Fruit fly (Drosophila melanogaster) whole organism, embryonic: ENCODE data around the gene yellow-e3.

Experiments
- Ada2b ChIP-seq: fragments of 200-800 bp; sonication (Bioruptor generic); IDR thresholded peaks from 2 replicates; pipeline ENCODE4 v1.3.6; 2022; ENCODE audit warnings: missing biosample characterization, missing genetic modification characterization
- CG10147 ChIP-seq: fragments of 200-800 bp; sonication (Bioruptor generic); optimal IDR thresholded peaks from 2 replicates; lab custom pipeline; 2019; ENCODE audit warnings: missing biosample characterization, mild to moderate bottlenecking, missing genetic modification characterization, moderate library complexity
- CG1024 ChIP-seq: fragments of 200-800 bp; sonication (Bioruptor generic); IDR thresholded peaks from 2 replicates; pipeline ENCODE4 v1.3.6; 2022; ENCODE audit warnings: missing biosample characterization, missing genetic modification characterization
- CG10267 ChIP-seq: fragments of 200-800 bp; sonication (Bioruptor generic); optimal IDR thresholded peaks from 2 replicates; lab custom pipeline; 2018; ENCODE audit warnings: missing biosample characterization, mild to moderate bottlenecking, missing genetic modification characterization, moderate library complexity
- CG11093 ChIP-seq: fragments of 200-800 bp; sonication (Bioruptor generic); IDR thresholded peaks from 3 replicates; pipeline ENCODE4 v1.3.6; 2022; ENCODE audit warnings: missing biosample characterization, missing genetic modification characterization
- CG11398 ChIP-seq: fragments of 200-800 bp; sonication (Bioruptor generic); optimal IDR thresholded peaks from 2 replicates; lab custom pipeline; 2016; ENCODE audit warnings: missing biosample characterization, missing genetic modification characterization
- CG13296 ChIP-seq: fragments of 200-800 bp; sonication (Bioruptor generic); optimal IDR thresholded peaks from 3 replicates; lab custom pipeline; 2018; ENCODE audit warnings: missing biosample characterization, mild to moderate bottlenecking, missing genetic modification characterization
- CG14710 ChIP-seq: fragments of 200-800 bp; sonication (Bioruptor generic); optimal IDR thresholded peaks from 3 replicates; lab custom pipeline; 2019; ENCODE audit warnings: missing biosample characterization, mild to moderate bottlenecking, missing genetic modification characterization, moderate library complexity
- CG2678 ChIP-seq: fragments of 200-800 bp; sonication (Bioruptor generic); optimal IDR thresholded peaks from 3 replicates; lab custom pipeline; 2019; ENCODE audit warnings: missing biosample characterization, mild to moderate bottlenecking, missing genetic modification characterization, moderate library complexity
- CG30020 ChIP-seq: fragments of 200-800 bp; optimal IDR thresholded peaks from 2 replicates; lab custom pipeline; 2019; ENCODE audit warnings: missing biosample characterization, mild to moderate bottlenecking, missing genetic modification characterization, moderate library complexity
- CG30403 ChIP-seq: fragments of 200-800 bp; sonication (Bioruptor generic); optimal IDR thresholded peaks from 3 replicates; lab custom pipeline; 2016; ENCODE audit warnings: missing biosample characterization, missing genetic modification characterization
- CG33213 ChIP-seq: fragments of 200-800 bp; sonication (Bioruptor generic); optimal IDR thresholded peaks from 3 replicates; lab custom pipeline; 2016; ENCODE audit warnings: missing biosample characterization, missing genetic modification characterization
- CG34422 ChIP-seq: fragments of 200-800 bp; sonication (Bioruptor generic); IDR thresholded peaks from 3 replicates; pipeline ENCODE4 v1.3.6; 2022; ENCODE audit warnings: missing biosample characterization, missing genetic modification characterization
- CG4424 ChIP-seq: fragments of 200-800 bp; sonication (Bioruptor generic); optimal IDR thresholded peaks from 3 replicates; lab custom pipeline; 2016; ENCODE audit warnings: missing biosample characterization, missing genetic modification characterization
- CG6689 ChIP-seq: fragments of 200-800 bp; sonication (Bioruptor generic); IDR thresholded peaks from 2 replicates; pipeline ENCODE4 v1.3.6; 2022; ENCODE audit warnings: missing biosample characterization, missing genetic modification characterization
- CG7839 ChIP-seq: fragments of 200-800 bp; sonication (Bioruptor generic); optimal IDR thresholded peaks from 3 replicates; lab custom pipeline; 2018; ENCODE audit warnings: missing biosample characterization, mild to moderate bottlenecking, missing genetic modification characterization, moderate library complexity
- CG7987 ChIP-seq: fragments of 200-800 bp; sonication (Bioruptor generic); optimal IDR thresholded peaks from 2 replicates; lab custom pipeline; 2018; ENCODE audit warnings: missing biosample characterization, mild to moderate bottlenecking, missing genetic modification characterization, moderate library complexity
- CG8388 ChIP-seq: fragments of 200-800 bp; sonication (Bioruptor generic); optimal IDR thresholded peaks from 2 replicates; lab custom pipeline; 2019; ENCODE audit warnings: missing biosample characterization, mild to moderate bottlenecking, missing genetic modification characterization, moderate library complexity
- CG9797 ChIP-seq: fragments of 200-800 bp; sonication (Bioruptor generic); optimal IDR thresholded peaks from 3 replicates; lab custom pipeline; 2018; ENCODE audit warnings: missing biosample characterization, mild to moderate bottlenecking, missing genetic modification characterization
- Dad ChIP-seq: fragments of 200-800 bp; sonication (Bioruptor generic); optimal IDR thresholded peaks from 3 replicates; lab custom pipeline; 2016; ENCODE audit warnings: missing biosample characterization, missing genetic modification characterization
- Doc3 ChIP-seq: fragments of 200-800 bp; sonication (Bioruptor generic); IDR thresholded peaks from 3 replicates; pipeline ENCODE4 v1.3.6; 2022; ENCODE audit warnings: missing biosample characterization, missing genetic modification characterization; ENCODE audit not compliant: partially characterized antibody
- Eip74EF ChIP-seq, 2 experiments: fragments of 200-800 bp in 1 of 2; fragments of >200 bp in 1 of 2; sonication (Bioruptor generic) in 1 of 2; optimal IDR thresholded peaks; 2 replicates each; lab custom pipeline; 2017 to 2019; ENCODE audit warnings: missing biosample characterization in 2 of 2, missing genetic modification characterization in 2 of 2, mild to moderate bottlenecking in 1 of 2, moderate library complexity in 1 of 2
- HmgZ ChIP-seq: fragments of 200-800 bp; sonication (Bioruptor generic); optimal IDR thresholded peaks from 2 replicates; lab custom pipeline; 2018; ENCODE audit warnings: missing biosample characterization, mild to moderate bottlenecking, missing genetic modification characterization
- Lpt ChIP-seq: fragments of >200 bp; optimal IDR thresholded peaks from 2 replicates; lab custom pipeline; 2018; ENCODE audit warnings: missing biosample characterization, missing genetic modification characterization
- Myb ChIP-seq: fragments of 200-800 bp; sonication (Bioruptor generic); optimal IDR thresholded peaks from 2 replicates; lab custom pipeline; 2016; ENCODE audit warnings: missing biosample characterization, missing genetic modification characterization
- Opbp ChIP-seq: fragments of 200-800 bp; sonication (Bioruptor generic); IDR thresholded peaks from 3 replicates; pipeline ENCODE4 v1.3.6; 2022; ENCODE audit warnings: missing biosample characterization, missing genetic modification characterization; ENCODE audit not compliant: partially characterized antibody
- Rfx ChIP-seq: fragments of 200-800 bp; sonication (Bioruptor generic); IDR thresholded peaks from 2 replicates; pipeline ENCODE4 v1.3.6; 2022; ENCODE audit warnings: missing biosample characterization, missing genetic modification characterization
- Six4 ChIP-seq: fragments of 200-800 bp; sonication (Bioruptor generic); optimal IDR thresholded peaks from 2 replicates; lab custom pipeline; 2016; ENCODE audit warnings: missing biosample characterization, missing genetic modification characterization
- amos ChIP-seq: fragments of 200-800 bp; sonication (Bioruptor generic); IDR thresholded peaks from 2 replicates; pipeline ENCODE4 v1.3.6; 2022; ENCODE audit warnings: missing biosample characterization, missing genetic modification characterization; ENCODE audit not compliant: partially characterized antibody
- ap ChIP-seq: fragments of 200-800 bp; sonication (Bioruptor generic); IDR thresholded peaks from 2 replicates; pipeline ENCODE4 v1.3.6; 2022; ENCODE audit warnings: missing biosample characterization, missing genetic modification characterization
- ato ChIP-seq: fragments of 200-800 bp; sonication (Bioruptor generic); IDR thresholded peaks from 2 replicates; pipeline ENCODE4 v1.3.6; 2022; ENCODE audit warnings: missing biosample characterization, missing genetic modification characterization; ENCODE audit not compliant: partially characterized antibody
- crp ChIP-seq, 2 experiments: fragments of 200-800 bp; sonication (Bioruptor generic); optimal IDR thresholded peaks; 2 replicates in 1 of 2; 3 replicates in 1 of 2; lab custom pipeline; 2017; ENCODE audit warnings: missing biosample characterization in 2 of 2, missing genetic modification characterization in 2 of 2, mild to moderate bottlenecking in 1 of 2, moderate library complexity in 1 of 2
- esg ChIP-seq: fragments of 200-800 bp; sonication (Bioruptor generic); conservative IDR thresholded peaks from 2 replicates; pipeline ENCODE4 v1.3.6; 2022; ENCODE audit warnings: missing biosample characterization, missing genetic modification characterization
- fu2 ChIP-seq: fragments of 200-800 bp; sonication (Bioruptor generic); optimal IDR thresholded peaks from 2 replicates; lab custom pipeline; 2016; ENCODE audit warnings: missing biosample characterization, missing genetic modification characterization
- gcm ChIP-seq: fragments of 200-800 bp; sonication (Bioruptor generic); optimal IDR thresholded peaks from 2 replicates; lab custom pipeline; 2019; ENCODE audit warnings: missing biosample characterization, mild to moderate bottlenecking, missing genetic modification characterization, moderate library complexity
- gro ChIP-seq: fragments of 200-800 bp; sonication (Bioruptor generic); optimal IDR thresholded peaks from 2 replicates; lab custom pipeline; 2016; ENCODE audit warnings: missing biosample characterization, missing genetic modification characterization
- h ChIP-seq: fragments of >200 bp; optimal IDR thresholded peaks from 2 replicates; lab custom pipeline; 2017
- insv ChIP-seq, 2 experiments: fragments of 200-800 bp; sonication (Bioruptor generic); optimal IDR thresholded peaks; 3 replicates each; lab custom pipeline; 2016 to 2018; ENCODE audit warnings: missing biosample characterization in 2 of 2, missing genetic modification characterization in 2 of 2
- kay ChIP-seq: fragments of 200-800 bp; sonication (Bioruptor generic); optimal IDR thresholded peaks from 2 replicates; lab custom pipeline; 2016; ENCODE audit warnings: missing biosample characterization, missing genetic modification characterization
- nerfin-2 ChIP-seq: fragments of 200-800 bp; sonication (Bioruptor generic); IDR thresholded peaks from 2 replicates; pipeline ENCODE4 v1.3.6; 2022; ENCODE audit warnings: missing biosample characterization, missing genetic modification characterization; ENCODE audit not compliant: partially characterized antibody
- pita ChIP-seq: fragments of 200-800 bp; sonication (Bioruptor generic); optimal IDR thresholded peaks from 2 replicates; lab custom pipeline; 2017; ENCODE audit warnings: missing biosample characterization, mild to moderate bottlenecking, missing genetic modification characterization
- pum ChIP-seq: fragments of 200-800 bp; sonication (Bioruptor generic); optimal IDR thresholded peaks from 2 replicates; lab custom pipeline; 2016; ENCODE audit warnings: missing biosample characterization, missing genetic modification characterization
- pzg ChIP-seq: fragments of 200-800 bp; sonication (Bioruptor generic); optimal IDR thresholded peaks from 3 replicates; lab custom pipeline; 2018; ENCODE audit warnings: missing biosample characterization, mild to moderate bottlenecking, missing genetic modification characterization, moderate library complexity
- repo ChIP-seq: fragments of 200-800 bp; sonication (Bioruptor generic); optimal IDR thresholded peaks from 2 replicates; lab custom pipeline; 2016; ENCODE audit warnings: missing biosample characterization, missing genetic modification characterization
- sna ChIP-seq: fragments of 200-800 bp; sonication (Bioruptor generic); IDR thresholded peaks from 2 replicates; pipeline ENCODE4 v1.3.6; 2022; ENCODE audit warnings: missing biosample characterization, missing genetic modification characterization; ENCODE audit not compliant: partially characterized antibody
- stwl ChIP-seq: fragments of 200-800 bp; sonication (Bioruptor generic); optimal IDR thresholded peaks from 3 replicates; lab custom pipeline; 2018; ENCODE audit warnings: missing biosample characterization, mild to moderate bottlenecking, missing genetic modification characterization, moderate library complexity
- trem ChIP-seq: fragments of 200-800 bp; optimal IDR thresholded peaks from 3 replicates; lab custom pipeline; 2019; ENCODE audit warnings: missing biosample characterization, mild to moderate bottlenecking, missing genetic modification characterization, moderate library complexity
- unc-4 ChIP-seq: fragments of 200-800 bp; sonication (Bioruptor generic); IDR thresholded peaks from 2 replicates; pipeline ENCODE4 v1.3.6; 2022; ENCODE audit warnings: missing biosample characterization, missing genetic modification characterization; ENCODE audit not compliant: partially characterized antibody
- usp ChIP-seq: fragments of >200 bp; optimal IDR thresholded peaks from 2 replicates; lab custom pipeline; 2017; ENCODE audit warnings: missing biosample characterization, missing genetic modification characterization
- wdn ChIP-seq: fragments of 200-800 bp; sonication (Bioruptor generic); IDR thresholded peaks from 2 replicates; pipeline ENCODE4 v1.3.6; 2022; ENCODE audit warnings: missing biosample characterization, missing genetic modification characterization

The yellow-e3 gene

DNA sequence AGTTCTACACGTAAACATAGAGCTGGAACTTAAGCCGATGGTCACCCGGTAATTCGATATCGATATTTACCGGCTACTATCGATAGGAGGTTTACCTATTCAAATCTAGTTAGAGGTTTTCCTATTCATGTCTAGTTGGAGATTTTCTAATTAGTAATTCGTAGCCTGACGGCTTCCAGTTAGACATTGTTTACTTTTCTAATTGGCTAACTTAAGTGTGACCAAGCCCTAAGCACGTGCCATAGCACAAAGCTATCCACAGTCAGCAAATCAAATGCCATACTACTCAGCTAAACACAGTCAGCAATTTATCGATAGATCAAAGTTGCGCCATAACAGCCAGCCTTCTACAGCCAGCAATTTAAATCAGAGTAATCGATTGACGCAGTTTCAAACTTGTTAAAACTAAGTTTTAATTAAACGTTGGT is 1.6 kb downstream of the yellow-e3 start, which contains the start of gene Dpm3 (continued):
- TF ChIP-seq pum (peak; percentile 41), insv (GFP tag; optimal IDR thresholded peaks at IDR 0.05; lab: Kevin White, UChicago) (peak; percentile 100), Dad (peak; percentile 7), CG14710 (tag; lab: Kevin White, UChicago) (peak; percentile 72), amos (GFP tag; lab: Robert Waterston, UW) (peak; percentile 85), CG7987 (GFP tag; lab: Kevin White, UChicago) (peak; percentile 9), stwl (tag; lab: Kevin White, UChicago) (peak; percentile 96), CG30403 (peak; percentile 19), wdn (no peak), CG1024 (GFP tag; lab: Robert Waterston, UW) (no peak), nerfin-2 (peak; percentile 80), Eip74EF (GFP tag; optimal IDR thresholded peaks at IDR 0.05; lab: Kevin White, UChicago) (no peak), CG11398 (GFP tag; lab: Kevin White, UChicago) (no peak), CG4424 (no peak), gcm (GFP tag; lab: Kevin White, UChicago) (no peak), pzg (GFP tag; lab: Kevin White, UChicago) (peak; percentile 96), esg (GFP tag; lab: Robert Waterston, UW) (no peak), CG7839 (tag; lab: Kevin White, UChicago) (peak; percentile 5), CG2678 (peak; percentile 18), CG10267 (tag; lab: Kevin White, UChicago) (peak; percentile 58), usp (GFP tag; lab: Kevin White, UChicago) (no peak), unc-4 (peak; percentile 90), gro (GFP tag; lab: Kevin White, UChicago) (peak; percentile 26), CG30020 (tag; lab: Kevin White, UChicago) (peak; percentile 33), Opbp (GFP tag; lab: Robert Waterston, UW) (peak; percentile 81; the same call in 2 of the 3 replicates), Myb (peak; percentile 97), CG9797 (GFP tag; lab: Kevin White, UChicago) (peak; percentile 92), Doc3 (GFP tag; lab: Robert Waterston, UW) (peak; percentile 95), fu2 (GFP tag; lab: Kevin White, UChicago) (peak; percentile 10), HmgZ (tag; lab: Kevin White, UChicago) (peak; percentile 77), Lpt (GFP tag; lab: Kevin White, UChicago) (no peak), CG10147 (GFP tag; lab: Kevin White, UChicago) (peak; percentile 57), trem (peak; percentile 82), Rfx (peak; percentile 49), crp (GFP tag; optimal IDR thresholded peaks at IDR 0.05; lab: Kevin White, UChicago) (peak in 1 of 2 experiments; percentile 18), h (lab: Kevin White, UChicago) (no peak), pita (peak; percentile 17), Ada2b (GFP tag; lab: Robert Waterston, UW) (no peak), CG13296 (GFP tag; lab: Kevin White, UChicago) (no peak), sna (GFP tag; lab: Robert Waterston, UW) (peak; percentile 95), repo (GFP tag; lab: Kevin White, UChicago) (peak; percentile 19), CG34422 (GFP tag; lab: Robert Waterston, UW) (peak; percentile 79), ap (GFP tag; lab: Robert Waterston, UW) (no peak), CG6689 (GFP tag; lab: Robert Waterston, UW) (no peak), ato (GFP tag; lab: Robert Waterston, UW) (peak; percentile 94), CG8388 (GFP tag; lab: Kevin White, UChicago) (no peak), Six4 (GFP tag; lab: Kevin White, UChicago) (no peak), kay (GFP tag; lab: Kevin White, UChicago) (peak; percentile 50), CG33213 (peak; percentile 76), CG11093 (no peak)
